Fruit fly (Drosophila melanogaster) whole organism, embryonic: Measurements from ENCODE around the gene Claspin.

Experiments
- C15 ChIP-seq: fragments of 200-800 bp; sonication (Bioruptor generic); IDR thresholded peaks from 3 replicates; pipeline ENCODE4 v1.3.6; 2022; ENCODE audit warnings: missing biosample characterization, missing genetic modification characterization
- CG10267 ChIP-seq: fragments of 200-800 bp; sonication (Bioruptor generic); optimal IDR thresholded peaks from 2 replicates; lab custom pipeline; 2018; ENCODE audit warnings: missing biosample characterization, mild to moderate bottlenecking, missing genetic modification characterization, moderate library complexity
- CG11695 ChIP-seq: fragments of 200-800 bp; sonication (Bioruptor generic); IDR thresholded peaks from 3 replicates; pipeline ENCODE4 v1.3.6; 2022; ENCODE audit warnings: missing biosample characterization, missing genetic modification characterization
- CG11723 ChIP-seq: fragments of 200-800 bp; sonication (Bioruptor generic); optimal IDR thresholded peaks from 2 replicates; lab custom pipeline; 2017; ENCODE audit warnings: missing biosample characterization, mild to moderate bottlenecking, missing genetic modification characterization
- CG12769 ChIP-seq: fragments of 200-800 bp; sonication (Bioruptor generic); optimal IDR thresholded peaks from 2 replicates; lab custom pipeline; 2019; ENCODE audit warnings: missing biosample characterization, mild to moderate bottlenecking, missing genetic modification characterization, moderate library complexity
- CG13424 ChIP-seq: fragments of 200-800 bp; sonication (Bioruptor generic); optimal IDR thresholded peaks from 2 replicates; lab custom pipeline; 2019; ENCODE audit warnings: missing biosample characterization, mild to moderate bottlenecking, missing genetic modification characterization, moderate library complexity
- CG13775 ChIP-seq: fragments of 200-800 bp; sonication (Bioruptor generic); optimal IDR thresholded peaks from 3 replicates; lab custom pipeline; 2017; ENCODE audit warnings: missing biosample characterization, mild to moderate bottlenecking, missing genetic modification characterization
- CG1603 ChIP-seq: fragments of 200-800 bp; sonication (Bioruptor generic); optimal IDR thresholded peaks from 2 replicates; lab custom pipeline; 2019; ENCODE audit warnings: missing biosample characterization, mild to moderate bottlenecking, missing genetic modification characterization, moderate library complexity
- CG16815 ChIP-seq: fragments of 200-800 bp; sonication (Bioruptor generic); optimal IDR thresholded peaks from 3 replicates; lab custom pipeline; 2017; ENCODE audit warnings: missing biosample characterization, mild to moderate bottlenecking, missing genetic modification characterization
- CG17359 ChIP-seq: fragments of 200-800 bp; sonication (Bioruptor generic); optimal IDR thresholded peaks from 3 replicates; lab custom pipeline; 2018; ENCODE audit warnings: missing biosample characterization, mild to moderate bottlenecking, missing genetic modification characterization, moderate library complexity
- CG17568 ChIP-seq: fragments of 200-800 bp; sonication (Bioruptor generic); optimal IDR thresholded peaks from 2 replicates; lab custom pipeline; 2018; ENCODE audit warnings: missing biosample characterization, mild to moderate bottlenecking, missing genetic modification characterization, moderate library complexity
- CG18011 ChIP-seq: fragments of 200-800 bp; sonication (Bioruptor generic); optimal IDR thresholded peaks from 2 replicates; lab custom pipeline; 2017; ENCODE audit warnings: missing biosample characterization, missing genetic modification characterization, mild to moderate bottlenecking, moderate library complexity, missing genotype
- CG2116 ChIP-seq: fragments of 200-800 bp; sonication (Bioruptor generic); optimal IDR thresholded peaks from 3 replicates; lab custom pipeline; 2018; ENCODE audit warnings: missing biosample characterization, mild to moderate bottlenecking, missing genetic modification characterization
- CG2712 ChIP-seq: fragments of 200-800 bp; optimal IDR thresholded peaks from 3 replicates; lab custom pipeline; 2019; ENCODE audit warnings: missing biosample characterization, mild to moderate bottlenecking, missing genetic modification characterization, moderate library complexity
- CG33213 ChIP-seq: fragments of 200-800 bp; sonication (Bioruptor generic); optimal IDR thresholded peaks from 3 replicates; lab custom pipeline; 2016; ENCODE audit warnings: missing biosample characterization, missing genetic modification characterization
- CG4404 ChIP-seq: fragments of 200-800 bp; sonication (Bioruptor generic); IDR thresholded peaks from 2 replicates; pipeline ENCODE4 v1.3.6; 2022; ENCODE audit warnings: missing biosample characterization, missing genetic modification characterization
- CG4707 ChIP-seq: fragments of 200-800 bp; sonication (Bioruptor generic); optimal IDR thresholded peaks from 2 replicates; lab custom pipeline; 2018; ENCODE audit warnings: missing biosample characterization, mild to moderate bottlenecking, missing genetic modification characterization, moderate library complexity
- CG7556 ChIP-seq: fragments of 200-800 bp; sonication (Bioruptor generic); optimal IDR thresholded peaks from 2 replicates; lab custom pipeline; 2017; ENCODE audit warnings: missing biosample characterization, mild to moderate bottlenecking, missing genetic modification characterization
- CG7839 ChIP-seq: fragments of 200-800 bp; sonication (Bioruptor generic); optimal IDR thresholded peaks from 3 replicates; lab custom pipeline; 2018; ENCODE audit warnings: missing biosample characterization, mild to moderate bottlenecking, missing genetic modification characterization, moderate library complexity
- CG8924 ChIP-seq: fragments of 200-800 bp; optimal IDR thresholded peaks from 3 replicates; lab custom pipeline; 2019; ENCODE audit warnings: missing biosample characterization, mild to moderate bottlenecking, missing genetic modification characterization, moderate library complexity
- CG8944 ChIP-seq: fragments of 200-800 bp; sonication (Bioruptor generic); optimal IDR thresholded peaks from 3 replicates; lab custom pipeline; 2016; ENCODE audit warnings: missing biosample characterization, missing genetic modification characterization
- CG9437 ChIP-seq: fragments of 200-800 bp; sonication (Bioruptor generic); optimal IDR thresholded peaks from 2 replicates; lab custom pipeline; 2018; ENCODE audit warnings: missing biosample characterization, mild to moderate bottlenecking, missing genetic modification characterization
- CG9609 ChIP-seq: fragments of 200-800 bp; sonication (Bioruptor generic); optimal IDR thresholded peaks from 3 replicates; lab custom pipeline; 2016; ENCODE audit warnings: missing biosample characterization, missing genetic modification characterization
- Ets65A ChIP-seq: fragments of 200-800 bp; sonication (Bioruptor generic); peaks from one replicate; lab custom pipeline; 2016; ENCODE audit warnings: missing biosample characterization, missing genetic modification characterization
- MBD-R2 ChIP-seq: fragments of 200-800 bp; sonication (Bioruptor generic); IDR thresholded peaks from 2 replicates; pipeline ENCODE4 v1.3.6; 2022; ENCODE audit warnings: missing biosample characterization, missing genetic modification characterization
- Mad ChIP-seq: fragments of 200-800 bp; sonication (Bioruptor generic); optimal IDR thresholded peaks from 2 replicates; lab custom pipeline; 2016; ENCODE audit warnings: missing biosample characterization, missing genetic modification characterization
- NK7.1 ChIP-seq: fragments of 200-800 bp; sonication (Bioruptor generic); optimal IDR thresholded peaks from 3 replicates; lab custom pipeline; 2016; ENCODE audit warnings: missing biosample characterization, missing genetic modification characterization
- Opbp ChIP-seq: fragments of 200-800 bp; sonication (Bioruptor generic); IDR thresholded peaks from 3 replicates; pipeline ENCODE4 v1.3.6; 2022; ENCODE audit warnings: missing biosample characterization, missing genetic modification characterization; ENCODE audit not compliant: partially characterized antibody
- Optix ChIP-seq: fragments of 200-800 bp; sonication (Bioruptor generic); IDR thresholded peaks from 3 replicates; pipeline ENCODE4 v1.3.6; 2022; ENCODE audit warnings: missing biosample characterization, missing genetic modification characterization
- Rx ChIP-seq: fragments of 200-800 bp; sonication (Bioruptor generic); IDR thresholded peaks from 2 replicates; pipeline ENCODE4 v1.3.6; 2022; ENCODE audit warnings: missing biosample characterization, missing genetic modification characterization
- Six4 ChIP-seq: fragments of 200-800 bp; sonication (Bioruptor generic); optimal IDR thresholded peaks from 2 replicates; lab custom pipeline; 2016; ENCODE audit warnings: missing biosample characterization, missing genetic modification characterization
- Sry-δ ChIP-seq: fragments of 200-800 bp; sonication (Bioruptor generic); optimal IDR thresholded peaks from 2 replicates; lab custom pipeline; 2016; ENCODE audit warnings: missing biosample characterization, missing genetic modification characterization
- ato ChIP-seq: fragments of 200-800 bp; sonication (Bioruptor generic); IDR thresholded peaks from 2 replicates; pipeline ENCODE4 v1.3.6; 2022; ENCODE audit warnings: missing biosample characterization, missing genetic modification characterization; ENCODE audit not compliant: partially characterized antibody
- az2 ChIP-seq: fragments of 200-800 bp; sonication (Bioruptor generic); optimal IDR thresholded peaks from 3 replicates; lab custom pipeline; 2016; ENCODE audit warnings: missing biosample characterization, missing genetic modification characterization
- da ChIP-seq: fragments of 200-800 bp; sonication (Bioruptor generic); optimal IDR thresholded peaks from 2 replicates; lab custom pipeline; 2016; ENCODE audit warnings: missing biosample characterization, missing genetic modification characterization
- dimm ChIP-seq: fragments of 200-800 bp; sonication (Bioruptor generic); IDR thresholded peaks from 2 replicates; pipeline ENCODE4 v1.3.6; 2022; ENCODE audit warnings: missing biosample characterization, missing genetic modification characterization
- dm ChIP-seq: fragments of 200-800 bp; sonication (Bioruptor generic); optimal IDR thresholded peaks from 3 replicates; lab custom pipeline; 2016; ENCODE audit warnings: missing biosample characterization, missing genetic modification characterization
- dpn ChIP-seq, 2 experiments: fragments of 200-800 bp; sonication (Bioruptor generic); optimal IDR thresholded peaks; 3 replicates each; lab custom pipeline; 2016; ENCODE audit warnings: missing biosample characterization in 2 of 2, missing genetic modification characterization in 2 of 2
- eyg ChIP-seq: fragments of 200-800 bp; sonication (Bioruptor generic); optimal IDR thresholded peaks from 3 replicates; lab custom pipeline; 2016; ENCODE audit warnings: missing biosample characterization, missing genetic modification characterization
- gfzf ChIP-seq: fragments of 200-800 bp; sonication (Bioruptor generic); optimal IDR thresholded peaks from 2 replicates; lab custom pipeline; 2016; ENCODE audit warnings: missing biosample characterization, mild to moderate bottlenecking, missing genetic modification characterization, moderate library complexity
- grau ChIP-seq: fragments of 200-800 bp; optimal IDR thresholded peaks from 3 replicates; lab custom pipeline; 2019; ENCODE audit warnings: missing biosample characterization, mild to moderate bottlenecking, missing genetic modification characterization, moderate library complexity
- ham ChIP-seq: fragments of 200-800 bp; sonication (Bioruptor generic); IDR thresholded peaks from 2 replicates; pipeline ENCODE4 v1.3.6; 2022; ENCODE audit warnings: missing biosample characterization, missing genetic modification characterization
- knrl ChIP-seq: fragments of 200-800 bp; sonication (Bioruptor generic); IDR thresholded peaks from 3 replicates; pipeline ENCODE4 v1.3.6; 2022; ENCODE audit warnings: missing biosample characterization, missing genetic modification characterization; ENCODE audit not compliant: partially characterized antibody
- nerfin-1 ChIP-seq: fragments of 200-800 bp; sonication (Bioruptor generic); optimal IDR thresholded peaks from 3 replicates; lab custom pipeline; 2019; ENCODE audit warnings: missing biosample characterization, mild to moderate bottlenecking, missing genetic modification characterization, moderate library complexity
- nmo ChIP-seq: fragments of 200-800 bp; sonication (Bioruptor generic); optimal IDR thresholded peaks from 2 replicates; lab custom pipeline; 2018; ENCODE audit warnings: missing biosample characterization, mild to moderate bottlenecking, missing genetic modification characterization, moderate library complexity
- pzg ChIP-seq: fragments of 200-800 bp; sonication (Bioruptor generic); optimal IDR thresholded peaks from 3 replicates; lab custom pipeline; 2018; ENCODE audit warnings: missing biosample characterization, mild to moderate bottlenecking, missing genetic modification characterization, moderate library complexity
- sens ChIP-seq: fragments of 200-800 bp; sonication (Bioruptor generic); peaks from one replicate; lab custom pipeline; 2016; ENCODE audit warnings: missing biosample characterization, missing genetic modification characterization
- slou ChIP-seq: fragments of 200-800 bp; sonication (Bioruptor generic); optimal IDR thresholded peaks from 3 replicates; lab custom pipeline; 2016; ENCODE audit warnings: missing biosample characterization, missing genetic modification characterization
- ttk ChIP-seq: fragments of 200-800 bp; sonication (Bioruptor generic); IDR thresholded peaks from 2 replicates; pipeline ENCODE4 v2.1.2; 2022; ENCODE audit warnings: missing biosample characterization, missing genetic modification characterization

Claspin gene

DNA sequence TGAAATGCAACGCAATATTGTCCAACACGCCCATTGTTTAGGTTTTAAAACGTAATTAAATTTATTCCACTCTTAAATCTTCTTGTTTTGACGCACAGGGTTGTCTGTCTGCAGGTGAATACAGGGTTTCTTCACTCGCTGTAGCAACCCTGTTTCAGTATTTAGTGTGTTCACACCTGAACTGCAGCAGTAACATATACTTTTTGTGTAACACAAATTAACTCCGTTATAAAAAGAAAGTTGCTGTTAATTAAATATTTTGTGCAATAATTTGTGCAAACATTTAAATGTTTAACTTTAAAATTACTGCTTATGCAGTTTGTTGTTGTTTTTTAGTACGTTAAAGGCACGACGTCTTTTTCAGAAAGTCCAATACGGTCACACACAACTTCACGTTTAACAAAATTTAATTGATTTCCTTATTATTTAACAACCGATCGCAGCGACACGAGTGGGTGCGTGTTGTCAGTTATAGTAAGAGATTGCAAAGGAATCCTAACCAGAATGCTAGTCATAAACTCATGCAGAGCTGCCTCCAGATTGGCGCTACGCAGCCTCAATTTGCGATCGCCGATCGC, 21.1 kb upstream of the Claspin start, which contains the start of the genes CG15012 and Fdx2 (continued):
- TF ChIP-seq nmo (GFP tag; lab: Kevin White, UChicago) (peak; percentile 71), CG33213 (GFP tag; lab: Kevin White, UChicago) (peak; percentile 61), CG16815 (GFP tag; lab: Kevin White, UChicago) (no peak), gfzf (GFP tag; lab: Kevin White, UChicago) (peak; percentile 95), Six4 (no peak), nerfin-1 (peak; percentile 12), CG11723 (GFP tag; lab: Kevin White, UChicago) (no peak), C15 (GFP tag; lab: Robert Waterston, UW) (no peak), CG9609 (peak; percentile 32), CG10267 (tag; lab: Kevin White, UChicago) (peak; percentile 74), dimm (GFP tag; lab: Robert Waterston, UW) (no peak), NK7.1 (no peak), sens (GFP tag; lab: Kevin White, UChicago) (peak; percentile 89), Ets65A (GFP tag; lab: Kevin White, UChicago) (peak; percentile 77), az2 (no peak), CG12769 (tag; lab: Kevin White, UChicago) (no peak), Optix (GFP tag; lab: Robert Waterston, UW) (no peak), CG17359 (tag; lab: Kevin White, UChicago) (no peak), CG7556 (no peak), CG1603 (peak; percentile 64), CG13424 (tag; lab: Kevin White, UChicago) (no peak), Sry-δ (GFP tag; lab: Kevin White, UChicago) (peak; percentile 50), CG4707 (GFP tag; lab: Kevin White, UChicago) (no peak), CG13775 (GFP tag; lab: Kevin White, UChicago) (peak; percentile 24), eyg (GFP tag; lab: Kevin White, UChicago) (peak; percentile 9), CG4404 (GFP tag; lab: Robert Waterston, UW) (no peak), CG8924 (tag; lab: Kevin White, UChicago) (peak; percentile 67), pzg (GFP tag; lab: Kevin White, UChicago) (peak; percentile 91), ato (GFP tag; lab: Robert Waterston, UW) (no peak), grau (peak; percentile 41), knrl (GFP tag; lab: Robert Waterston, UW) (peak; percentile 61; the same call in 2 of the 3 replicates), CG2116 (GFP tag; lab: Kevin White, UChicago) (peak; percentile 97), dpn (GFP tag; optimal IDR thresholded peaks at IDR 0.05; lab: Kevin White, UChicago) (peak; percentile 25 to 33), CG18011 (no peak), Opbp (GFP tag; lab: Robert Waterston, UW) (peak; percentile 36; the same call in 1 of the 3 replicates), Mad (GFP tag; lab: Kevin White, UChicago) (peak; percentile 29), da (GFP tag; lab: Kevin White, UChicago) (no peak), dm (GFP tag; lab: Kevin White, UChicago) (peak; percentile 71), CG11695 (GFP tag; lab: Robert Waterston, UW) (0 out of 3 replicates have a peak, but pooled peaks have one; percentile 18), MBD-R2 (GFP tag; lab: Robert Waterston, UW) (peak; percentile 92), CG8944 (GFP tag; lab: Kevin White, UChicago) (peak; percentile 34), CG2712 (tag; lab: Kevin White, UChicago) (peak; percentile 62), Rx (GFP tag; lab: Robert Waterston, UW) (no peak), CG7839 (tag; lab: Kevin White, UChicago) (peak; percentile 7), slou (GFP tag; lab: Kevin White, UChicago) (peak; percentile 8), CG9437 (GFP tag; lab: Kevin White, UChicago) (peak; percentile 28), CG17568 (GFP tag; lab: Kevin White, UChicago) (no peak), ttk (GFP tag; lab: Robert Waterston, UW) (no peak), ham (no peak)
